Worm (Caenorhabditis elegans) whole organism, early embryonic: ENCODE data around the gene ZK370.6.

Source experiments
- B0310.2 ChIP-seq: sonication (generic microtip); optimal IDR thresholded peaks from 2 replicates; lab custom pipeline; 2016; ENCODE audit warnings: mild to moderate bottlenecking, missing genetic modification characterization, missing compliant biosample characterization
- F13C5.2 ChIP-seq: sonication (generic microtip); optimal IDR thresholded peaks from 2 replicates; lab custom pipeline; 2017; ENCODE audit warnings: mild to moderate bottlenecking, missing genetic modification characterization, inconsistent platforms, missing compliant biosample characterization
- ama-1 ChIP-seq: fragments of 150-350 bp; optimal IDR thresholded peaks from 2 replicates; lab custom pipeline; 2014
- ceh-13 ChIP-seq: fragments of 200-800 bp; sonication (Bioruptor generic); optimal IDR thresholded peaks from 2 replicates; lab custom pipeline; 2018; ENCODE audit warnings: mild to moderate bottlenecking, missing genetic modification characterization, missing compliant biosample characterization
- ets-7 ChIP-seq: sonication (generic microtip); optimal IDR thresholded peaks from 2 replicates; lab custom pipeline; 2016; ENCODE audit warnings: missing genotype, missing genetic modification characterization, missing compliant biosample characterization
- flt-1 ChIP-seq: fragments of 200-800 bp; sonication (Bioruptor generic); IDR thresholded peaks from 2 replicates; pipeline ENCODE4 v1.3.6; 2022; ENCODE audit warnings: missing genetic modification characterization, missing compliant biosample characterization
- hmbx-1 ChIP-seq: sonication (generic microtip); optimal IDR thresholded peaks from 2 replicates; lab custom pipeline; 2016; ENCODE audit warnings: mild to moderate bottlenecking, missing genetic modification characterization, missing compliant biosample characterization
- hnd-1 ChIP-seq: sonication (generic microtip); optimal IDR thresholded peaks from 2 replicates; lab custom pipeline; 2016; ENCODE audit warnings: missing genetic modification characterization, missing compliant biosample characterization
- pes-1 ChIP-seq: fragments of 200-800 bp; sonication (Bioruptor generic); IDR thresholded peaks from 2 replicates; pipeline ENCODE4 v1.3.6; 2022; ENCODE audit warnings: missing genetic modification reagents, missing genetic modification characterization, missing compliant biosample characterization
- scrt-1 ChIP-seq: fragments of 200-800 bp; sonication (Bioruptor generic); IDR thresholded peaks from 2 replicates; pipeline ENCODE4 v1.3.6; 2022; ENCODE audit warnings: missing genetic modification characterization, missing compliant biosample characterization
- sea-1 ChIP-seq: fragments of 200-800 bp; sonication (Bioruptor generic); conservative IDR thresholded peaks from 2 replicates; pipeline ENCODE4 v1.3.6; 2022; ENCODE audit warnings: missing genetic modification characterization, missing compliant biosample characterization
- tbx-11 ChIP-seq: fragments of 200-800 bp; sonication (Bioruptor generic); IDR thresholded peaks from 2 replicates; pipeline ENCODE4 v1.3.6; 2022; ENCODE audit warnings: missing genetic modification characterization, missing compliant biosample characterization
- tbx-37 ChIP-seq: fragments of 200-800 bp; sonication (Bioruptor generic); conservative IDR thresholded peaks from 2 replicates; pipeline ENCODE4 v1.3.6; 2022; ENCODE audit warnings: missing genetic modification reagents, missing genetic modification characterization, missing compliant biosample characterization
- tra-4 ChIP-seq: sonication (generic microtip); optimal IDR thresholded peaks from 2 replicates; lab custom pipeline; 2017; ENCODE audit warnings: missing genetic modification characterization, missing compliant biosample characterization

- TF ChIP-seq hmbx-1 (tag; lab: Kevin White, UChicago) (no peak), tbx-11 (GFP tag; lab: Robert Waterston, UW) (no peak), pes-1 (GFP tag; lab: Robert Waterston, UW) (no peak), ama-1 (lab: Kevin White, UChicago) (no peak), hnd-1 (no peak), tra-4 (tag; lab: Kevin White, UChicago) (no peak), B0310.2 (tag; lab: Kevin White, UChicago) (no peak), ceh-13 (GFP tag; lab: Kevin White, UChicago) (no peak), ets-7 (no peak), scrt-1 (GFP tag; lab: Robert Waterston, UW) (no peak), flt-1 (no peak), sea-1 (GFP tag; lab: Robert Waterston, UW) (no peak), F13C5.2 (no peak), tbx-37 (GFP tag; lab: Robert Waterston, UW) (no peak)
Observed at ce11 chrIII:8765030-8765429, 21.4 kb upstream of the ZK370.6 start.
